Worm (Caenorhabditis elegans) whole organism, L1 larva: ENCODE results near the gene dct-1.

Experiments
- C04F5.9 ChIP-seq: sonication (generic microtip); optimal IDR thresholded peaks from 2 replicates; lab custom pipeline; 2016; ENCODE audit warnings: missing genetic modification characterization, missing compliant biosample characterization
- C16A3.4 ChIP-seq: fragments of 150-350 bp; optimal IDR thresholded peaks from 2 replicates; lab custom pipeline; 2014; ENCODE audit warnings: missing biosample characterization, missing genetic modification characterization
- F16B12.6 ChIP-seq: fragments of 150-350 bp; optimal IDR thresholded peaks from 2 replicates; lab custom pipeline; 2014; ENCODE audit warnings: missing biosample characterization, missing genetic modification characterization
- aha-1 ChIP-seq: fragments of 150-350 bp; optimal IDR thresholded peaks from 2 replicates; lab custom pipeline; 2014; ENCODE audit warnings: missing biosample characterization, missing genetic modification characterization
- aly-2 ChIP-seq: fragments of 150-350 bp; optimal IDR thresholded peaks from 2 replicates; lab custom pipeline; 2014; ENCODE audit warnings: missing biosample characterization, missing genetic modification characterization
- ama-1 ChIP-seq: fragments of 150-350 bp; optimal IDR thresholded peaks from 2 replicates; lab custom pipeline; 2014
- blmp-1 ChIP-seq: fragments of 150-350 bp; optimal IDR thresholded peaks from 2 replicates; lab custom pipeline; 2014; ENCODE audit warnings: missing biosample characterization, missing genetic modification characterization
- ceh-63 ChIP-seq: fragments of 200-800 bp; sonication (Bioruptor generic); optimal IDR thresholded peaks from 2 replicates; lab custom pipeline; 2018; ENCODE audit warnings: mild to moderate bottlenecking, missing genetic modification characterization, missing compliant biosample characterization
- ceh-82 ChIP-seq, 3 experiments: fragments of 150-350 bp in 1 of 3; sonication (generic microtip) in 2 of 3; optimal IDR thresholded peaks; 2 replicates each; lab custom pipeline; 2014 to 2017; ENCODE audit warnings: missing biosample characterization in 3 of 3, missing genetic modification characterization in 3 of 3
- ces-1 ChIP-seq: fragments of 150-350 bp; optimal IDR thresholded peaks from 2 replicates; lab custom pipeline; 2014; ENCODE audit warnings: missing biosample characterization, missing genetic modification reagents, missing genetic modification characterization
- dsc-1 ChIP-seq: sonication (generic microtip); optimal IDR thresholded peaks from 2 replicates; lab custom pipeline; 2016; ENCODE audit warnings: mild to moderate bottlenecking, missing genetic modification characterization, missing compliant biosample characterization
- efl-1 ChIP-seq, 4 experiments: fragments of 150-350 bp; optimal IDR thresholded peaks in 3 of 4; peaks in 1 of 4; 1 replicate in 1 of 4; 2 replicates in 3 of 4; lab custom pipeline; 2014; ENCODE audit warnings: missing biosample characterization in 2 of 4, missing genetic modification characterization in 2 of 4, missing genetic modification reagents in 2 of 4
- egl-13 ChIP-seq: sonication (generic microtip); optimal IDR thresholded peaks from 2 replicates; lab custom pipeline; 2016; ENCODE audit warnings: missing genotype, missing genetic modification reagents, missing genetic modification characterization, missing compliant biosample characterization
- elt-2 ChIP-seq: sonication (generic microtip); optimal IDR thresholded peaks from 2 replicates; lab custom pipeline; 2016; ENCODE audit warnings: missing genetic modification characterization, mild to moderate bottlenecking, inconsistent platforms, missing compliant biosample characterization, missing genetic modification reagents
- grh-1 ChIP-seq: fragments of 200-800 bp; sonication (Bioruptor generic); IDR thresholded peaks from 2 replicates; pipeline ENCODE4 v1.3.6; 2022; ENCODE audit warnings: missing genetic modification reagents, missing genetic modification characterization, missing compliant biosample characterization
- isw-1 ChIP-seq: fragments of 200-800 bp; sonication (Bioruptor generic); IDR thresholded peaks from 2 replicates; pipeline ENCODE4 v1.3.6; 2022; ENCODE audit warnings: missing genetic modification characterization, missing compliant biosample characterization
- lin-13 ChIP-seq: fragments of 150-350 bp; optimal IDR thresholded peaks from 2 replicates; lab custom pipeline; 2014; ENCODE audit warnings: missing biosample characterization, missing genetic modification reagents, missing genetic modification characterization
- lin-15B ChIP-seq: fragments of 150-350 bp; sonication (generic microtip); optimal IDR thresholded peaks from 3 replicates; lab custom pipeline; 2014; ENCODE audit warnings: missing biosample characterization, missing genetic modification characterization
- mdl-1 ChIP-seq, 2 experiments: fragments of 150-350 bp; optimal IDR thresholded peaks; 2 replicates each; lab custom pipeline; 2014 to 2017; ENCODE audit warnings: missing biosample characterization in 2 of 2, missing genetic modification characterization in 2 of 2, inconsistent platforms in 1 of 2
- mep-1 ChIP-seq: fragments of 150-350 bp; optimal IDR thresholded peaks from 2 replicates; lab custom pipeline; 2014; ENCODE audit warnings: missing biosample characterization, missing genetic modification characterization
- nhr-20 ChIP-seq: sonication (generic microtip); optimal IDR thresholded peaks from 2 replicates; lab custom pipeline; 2016; ENCODE audit warnings: mild to moderate bottlenecking, missing genetic modification characterization, missing compliant biosample characterization
- nhr-28 ChIP-seq: fragments of 150-350 bp; optimal IDR thresholded peaks from 2 replicates; lab custom pipeline; 2014; ENCODE audit warnings: missing biosample characterization, missing genetic modification characterization
- nhr-77 ChIP-seq: fragments of 150-350 bp; optimal IDR thresholded peaks from 2 replicates; lab custom pipeline; 2014; ENCODE audit warnings: missing biosample characterization, missing genetic modification characterization
- pqm-1 ChIP-seq: sonication (generic microtip); optimal IDR thresholded peaks from 3 replicates; lab custom pipeline; 2017; ENCODE audit warnings: missing biosample characterization, missing genetic modification characterization
- skn-1 ChIP-seq: fragments of 150-350 bp; optimal IDR thresholded peaks from 2 replicates; lab custom pipeline; 2014; ENCODE audit warnings: missing biosample characterization, missing genetic modification characterization
- sox-4 ChIP-seq: sonication (generic microtip); optimal IDR thresholded peaks from 2 replicates; lab custom pipeline; 2016; ENCODE audit warnings: missing genetic modification characterization, missing compliant biosample characterization
- unc-30 ChIP-seq: sonication (generic microtip); optimal IDR thresholded peaks from 2 replicates; lab custom pipeline; 2017; ENCODE audit warnings: missing biosample characterization, missing genetic modification characterization
- unc-98 ChIP-seq: fragments of 200-800 bp; sonication (Bioruptor generic); IDR thresholded peaks from 2 replicates; pipeline ENCODE4 v1.3.6; 2022; ENCODE audit warnings: missing genetic modification characterization, missing compliant biosample characterization
- zip-4 ChIP-seq: fragments of 200-800 bp; sonication (Bioruptor generic); optimal IDR thresholded peaks from 2 replicates; lab custom pipeline; 2018; ENCODE audit warnings: mild to moderate bottlenecking, missing genetic modification characterization, moderate library complexity, missing compliant biosample characterization

Gene dct-1

DNA sequence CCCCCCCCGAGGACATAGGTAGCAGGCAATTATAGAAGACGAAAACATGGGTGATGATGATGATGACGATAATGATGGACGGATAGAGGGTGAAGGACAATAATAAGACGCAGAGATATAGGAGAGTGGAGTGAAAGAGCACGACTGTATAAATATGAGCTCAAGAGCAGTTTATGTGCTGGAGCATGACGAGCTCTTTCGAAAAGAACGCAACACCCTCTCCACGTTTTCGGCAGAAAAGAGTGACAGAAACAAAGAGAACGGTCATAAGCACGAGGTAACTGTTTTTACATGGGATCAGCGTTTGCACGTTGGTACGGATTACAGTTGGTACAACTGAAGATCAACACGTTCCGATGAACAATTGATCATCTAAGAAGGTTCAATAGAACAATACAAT lies 44.8 kb downstream of the dct-1 start:
- TF ChIP-seq aha-1 (tag; lab: Kevin White, UChicago) (no peak), efl-1 (optimal IDR thresholded peaks at IDR 0.05; lab: Kevin White, UChicago) (no peak), efl-1 (GFP tag; optimal IDR thresholded peaks at IDR 0.05 in 1 of 2; lab: Kevin White, UChicago) (no peak), nhr-28 (tag; lab: Kevin White, UChicago) (no peak), zip-4 (no peak), blmp-1 (no peak), ama-1 (no peak), nhr-20 (tag; lab: Kevin White, UChicago) (no peak), C16A3.4 (tag; lab: Kevin White, UChicago) (no peak), sox-4 (tag; lab: Kevin White, UChicago) (no peak), ceh-63 (GFP tag; lab: Kevin White, UChicago) (no peak)

DNA sequence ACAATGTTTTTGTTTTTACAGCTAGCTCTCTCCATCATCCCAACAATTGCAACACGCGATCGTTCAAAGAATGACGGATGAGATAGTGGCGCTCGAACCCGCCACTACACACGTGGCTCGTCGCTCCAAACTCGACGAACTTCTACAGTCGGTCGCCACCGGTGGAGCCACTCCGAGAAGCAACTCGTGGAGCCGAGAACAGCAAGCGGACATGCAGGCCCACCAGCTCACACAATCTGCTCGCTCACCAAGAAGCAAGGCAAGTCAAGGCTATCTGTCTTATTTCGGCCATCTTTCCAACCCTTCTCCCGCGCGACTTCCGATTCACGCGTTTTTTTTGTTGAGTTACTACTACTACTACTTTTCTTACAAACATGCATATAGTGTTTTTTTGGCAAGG lies 49.5 kb downstream of the dct-1 start, which contains the start of the genes F45E1.1 and F45E1.2:
Gene F45E1.1 (plus strand): TSS at position 20 of the 400 bp plus-strand sequence.
Gene F45E1.2 (plus strand): TSS at position 71 of the 400 bp plus-strand sequence.
- TF ChIP-seq skn-1 (tag; lab: Kevin White, UChicago) (no peak), aly-2 (tag; lab: Kevin White, UChicago) (no peak), nhr-77 (tag; lab: Kevin White, UChicago) (no peak), C04F5.9 (no peak), pqm-1 (tag; lab: Kevin White, UChicago) (no peak), unc-98 (no peak), lin-13 (GFP tag; lab: Kevin White, UChicago) (no peak), elt-2 (no peak), egl-13 (tag; lab: Kevin White, UChicago) (no peak), C16A3.4 (tag; lab: Kevin White, UChicago) (no peak), ceh-82 (tag; optimal IDR thresholded peaks at IDR 0.05; lab: Kevin White, UChicago) (no peak), grh-1 (no peak), isw-1 (GFP tag; lab: Robert Waterston, UW) (no peak), nhr-20 (tag; lab: Kevin White, UChicago) (no peak), sox-4 (tag; lab: Kevin White, UChicago) (no peak), mep-1 (no peak), lin-15B (tag; lab: Kevin White, UChicago) (no peak), ces-1 (GFP tag; lab: Kevin White, UChicago) (no peak), dsc-1 (tag; lab: Kevin White, UChicago) (no peak)

DNA sequence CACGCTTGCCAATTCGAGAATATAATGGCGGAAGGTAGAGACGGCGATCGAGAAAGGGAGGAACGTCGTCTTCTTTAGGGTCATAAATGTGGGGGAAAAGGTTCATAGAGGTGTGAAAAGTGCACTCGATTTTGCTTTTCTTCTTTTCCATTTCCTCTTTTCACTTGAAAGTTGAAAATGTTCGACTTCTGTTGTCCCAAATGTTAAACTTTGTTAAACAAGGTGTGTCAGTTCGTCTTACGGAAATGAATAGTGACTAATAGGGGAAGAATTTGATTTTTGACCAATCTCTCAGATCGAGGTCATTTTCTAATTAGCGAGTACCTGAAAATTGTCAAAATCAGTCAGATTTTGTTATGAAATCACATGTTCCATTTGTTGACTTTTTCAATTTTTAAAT lies 50.7 kb downstream of the dct-1 start:
- peak; percentile 6 for TF ChIP-seq blmp-1
- no peak for TF ChIP-seq unc-30 (tag; lab: Kevin White, UChicago)
- no peak for TF ChIP-seq mdl-1 (tag; optimal IDR thresholded peaks at IDR 0.05; lab: Kevin White, UChicago)
- no peak for TF ChIP-seq F16B12.6
